Worm (Caenorhabditis elegans): ENCODE data around the gene srg-29.

DNA sequence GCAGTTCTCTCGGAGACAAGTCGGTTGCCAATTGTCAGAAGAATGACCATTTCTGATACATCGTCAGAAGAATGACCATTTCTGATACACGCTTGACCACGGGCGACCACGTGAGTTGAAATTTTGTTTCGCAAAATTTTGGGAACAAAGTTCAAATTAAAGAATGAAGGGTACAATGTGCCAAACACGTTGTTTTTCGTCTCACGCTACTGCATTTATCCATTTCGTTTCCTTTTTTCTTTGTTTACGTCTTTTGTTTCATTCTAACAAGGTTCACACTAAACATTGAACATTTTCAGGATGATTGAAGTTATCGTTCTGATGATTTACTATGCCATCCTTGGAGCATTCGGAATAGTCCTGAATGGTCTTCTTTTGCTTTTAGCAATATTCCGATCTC is 14.5 kb downstream of the srg-29 start, which contains the start of gene srd-9:
- no peak for TF ChIP-seq nhr-11 (tag; optimal IDR thresholded peaks at IDR 0.05)
- TF ChIP-seq fkh-10 (GFP tag; optimal IDR thresholded peaks at IDR 0.05): no peak
